Fruit fly (Drosophila melanogaster): ENCODE results near the gene CG6678.
A peak's percentile ranks its signal among the peaks of the same experiment; 100 is the strongest.

Gene CG6678

dm6 chr3R:21849988-21850460, 36.8 kb upstream of the CG6678 start (continued):
- TF ChIP-seq fd96Cb (tag; optimal IDR thresholded peaks at IDR 0.05) = peak; percentile 17
- TF ChIP-seq dimm (GFP tag; IDR thresholded peaks at IDR 0.05) = no peak
- peak; percentile 37 for TF ChIP-seq HHEX (GFP tag; optimal IDR thresholded peaks at IDR 0.05)
- TF ChIP-seq CG6254 (GFP tag; optimal IDR thresholded peaks at IDR 0.05) = peak; percentile 15
- TF ChIP-seq nerfin-1 (tag; optimal IDR thresholded peaks at IDR 0.05) = peak; percentile 36
- TF ChIP-seq ERR (GFP tag; optimal IDR thresholded peaks at IDR 0.05) = no peak
- peak; percentile 24 for TF ChIP-seq jumu (GFP tag; optimal IDR thresholded peaks at IDR 0.05)
- TF ChIP-seq CG6272 (GFP tag; IDR thresholded peaks at IDR 0.05) = 0 out of 2 replicates have a peak, but pooled peaks have one; percentile 12
- no peak for TF ChIP-seq pita (GFP tag; optimal IDR thresholded peaks at IDR 0.05)
- TF ChIP-seq CG18011 (GFP tag; optimal IDR thresholded peaks at IDR 0.05) = no peak
- TF ChIP-seq aop (GFP tag; IDR thresholded peaks at IDR 0.05) = no peak
- TF ChIP-seq HLH4C (GFP tag; IDR thresholded peaks at IDR 0.05; ENCODE audit: partially characterized antibody) = no peak
- TF ChIP-seq CoRest (tag; optimal IDR thresholded peaks at IDR 0.05) = peak; percentile 55
- TF ChIP-seq HLH54F (GFP tag; optimal IDR thresholded peaks at IDR 0.05) = peak; percentile 37
- TF ChIP-seq az2 (GFP tag; optimal IDR thresholded peaks at IDR 0.05) = peak; percentile 42
- TF ChIP-seq CG10321 (GFP tag; IDR thresholded peaks at IDR 0.05) = no peak
- TF ChIP-seq Sin3A (optimal IDR thresholded peaks at IDR 0.05) = no peak
- peak; percentile 53; the same call in 1 of the 2 replicates for TF ChIP-seq vvl (GFP tag; IDR thresholded peaks at IDR 0.05)
- no peak for TF ChIP-seq Vsx1 (GFP tag; optimal IDR thresholded peaks at IDR 0.05)
- TF ChIP-seq CG8944 (GFP tag; optimal IDR thresholded peaks at IDR 0.05) = no peak
- no peak for TF ChIP-seq cas (GFP tag; IDR thresholded peaks at IDR 0.05)
- no peak for TF ChIP-seq CG6765 (GFP tag; optimal IDR thresholded peaks at IDR 0.05)
- peak; percentile 51 for TF ChIP-seq Oli (tag; optimal IDR thresholded peaks at IDR 0.05)
- no peak for TF ChIP-seq unc-4 (GFP tag; IDR thresholded peaks at IDR 0.05; ENCODE audit: partially characterized antibody)
- no peak for TF ChIP-seq salm (tag; optimal IDR thresholded peaks at IDR 0.05)
- TF ChIP-seq CG12155 (GFP tag; optimal IDR thresholded peaks at IDR 0.05) = peak; percentile 46
- TF ChIP-seq CG8089 (GFP tag; optimal IDR thresholded peaks at IDR 0.05) = peak; percentile 53
- no peak for TF ChIP-seq ash1 (GFP tag; optimal IDR thresholded peaks at IDR 0.05)
- peak; percentile 45; the same call in 1 of the 3 replicates for TF ChIP-seq croc (GFP tag; conservative IDR thresholded peaks at IDR 0.05)
- TF ChIP-seq oc (tag; optimal IDR thresholded peaks at IDR 0.05) = peak; percentile 24
- 0 out of 3 replicates have a peak, but pooled peaks have one; percentile 30 for TF ChIP-seq ase (GFP tag; IDR thresholded peaks at IDR 0.05)
- peak; percentile 61 for TF ChIP-seq pb (GFP tag; optimal IDR thresholded peaks at IDR 0.05)
- no peak for TF ChIP-seq lov (optimal IDR thresholded peaks at IDR 0.05)
- 0 out of 3 replicates have a peak, but pooled peaks have one; percentile 65 for TF ChIP-seq lov (GFP tag; IDR thresholded peaks at IDR 0.05)
- no peak for TF ChIP-seq CG14050 (GFP tag; IDR thresholded peaks at IDR 0.05)
- no peak for TF ChIP-seq CG7271 (tag; optimal IDR thresholded peaks at IDR 0.05)
- no peak for TF ChIP-seq hbn (GFP tag; IDR thresholded peaks at IDR 0.05; ENCODE audit: partially characterized antibody)
- no peak for TF ChIP-seq hb (GFP tag; IDR thresholded peaks at IDR 0.05; ENCODE audit: partially characterized antibody)
- TF ChIP-seq gsb-n (tag; optimal IDR thresholded peaks at IDR 0.05) = peak; percentile 68
- TF ChIP-seq caup (GFP tag; optimal IDR thresholded peaks at IDR 0.05; ENCODE audit: severe bottlenecking) = no peak
- TF ChIP-seq Bteb2 (GFP tag; optimal IDR thresholded peaks at IDR 0.05) = no peak
- no peak for TF ChIP-seq Jarid2 (GFP tag; optimal IDR thresholded peaks at IDR 0.05)
- peak; percentile 24 for TF ChIP-seq ATbp (GFP tag; optimal IDR thresholded peaks at IDR 0.05)
- TF ChIP-seq CHES-1-like (GFP tag; optimal IDR thresholded peaks at IDR 0.05) = peak; percentile 62
- no peak for TF ChIP-seq HmgD (GFP tag; optimal IDR thresholded peaks at IDR 0.05)
- no peak for TF ChIP-seq CG1832 (GFP tag; optimal IDR thresholded peaks at IDR 0.05)
- TF ChIP-seq crp (GFP tag; optimal IDR thresholded peaks at IDR 0.05) = no peak
- no peak for TF ChIP-seq Oaz (GFP tag; IDR thresholded peaks at IDR 0.05)
- TF ChIP-seq mirr (GFP tag; optimal IDR thresholded peaks at IDR 0.05) = no peak
- no peak for TF ChIP-seq CG3838 (GFP tag; optimal IDR thresholded peaks at IDR 0.05)
